Fruit fly (Drosophila melanogaster) whole organism, prepupa: ENCODE results near the gene CG13392.

Experiments used
- CG11902 ChIP-seq: fragments of 200-800 bp; sonication (Bioruptor generic); optimal IDR thresholded peaks from 3 replicates; lab custom pipeline; 2016; ENCODE audit warnings: missing biosample characterization, missing genetic modification characterization
- CG16779 ChIP-seq: fragments of 200-800 bp; sonication (Bioruptor generic); optimal IDR thresholded peaks from 3 replicates; lab custom pipeline; 2017; ENCODE audit warnings: missing biosample characterization, mild to moderate bottlenecking, missing genetic modification characterization
- CG8632 ChIP-seq: fragments of 200-800 bp; sonication (Bioruptor generic); optimal IDR thresholded peaks from 3 replicates; lab custom pipeline; 2016; ENCODE audit warnings: missing biosample characterization, missing genetic modification characterization
- Gug ChIP-seq: fragments of 200-800 bp; sonication (Bioruptor generic); IDR thresholded peaks from 2 replicates; pipeline ENCODE4 v1.3.6; 2022; ENCODE audit warnings: missing biosample characterization, missing genetic modification characterization
- Lpt ChIP-seq: fragments of 200-800 bp; sonication (Bioruptor generic); optimal IDR thresholded peaks from 3 replicates; lab custom pipeline; 2016; ENCODE audit warnings: missing biosample characterization, missing genetic modification characterization
- Smox ChIP-seq: fragments of 200-800 bp; sonication (Bioruptor generic); optimal IDR thresholded peaks from 3 replicates; lab custom pipeline; 2016; ENCODE audit warnings: missing biosample characterization, missing genetic modification characterization
- dac ChIP-seq: fragments of 200-800 bp; sonication (Bioruptor generic); optimal IDR thresholded peaks from 2 replicates; lab custom pipeline; 2017; ENCODE audit warnings: missing biosample characterization, mild to moderate bottlenecking, missing genetic modification characterization
- dsx ChIP-seq: fragments of 200-800 bp; optimal IDR thresholded peaks from 3 replicates; lab custom pipeline; 2019; ENCODE audit warnings: missing biosample characterization, mild to moderate bottlenecking, missing genetic modification characterization, moderate library complexity; ENCODE audit not compliant: poor library complexity, severe bottlenecking
- fd59A ChIP-seq: fragments of 200-800 bp; sonication (Bioruptor generic); optimal IDR thresholded peaks from 2 replicates; lab custom pipeline; 2017; ENCODE audit warnings: missing biosample characterization, mild to moderate bottlenecking, missing genetic modification characterization, missing genetic modification reagents
- ss ChIP-seq, 2 experiments: fragments of 200-800 bp; sonication (Bioruptor generic); optimal IDR thresholded peaks; 2 replicates in 1 of 2; 3 replicates in 1 of 2; lab custom pipeline; 2017 to 2018; ENCODE audit warnings: mild to moderate bottlenecking in 2 of 2, missing biosample characterization in 2 of 2, missing genetic modification characterization in 2 of 2, moderate library complexity in 1 of 2

- peak; percentile 93 for TF ChIP-seq dsx (GFP tag; lab: Kevin White, UChicago)
- TF ChIP-seq Gug = peak; percentile 92
- TF ChIP-seq CG11902 (GFP tag; lab: Kevin White, UChicago) = peak; percentile 86
- TF ChIP-seq CG8632 (GFP tag; lab: Kevin White, UChicago) = peak; percentile 93
- TF ChIP-seq Smox (GFP tag; lab: Kevin White, UChicago) = peak; percentile 92
- peak; percentile 86 for TF ChIP-seq Lpt (GFP tag; lab: Kevin White, UChicago)
- peak; percentile 57 for TF ChIP-seq dac (GFP tag; lab: Kevin White, UChicago)
- peak; percentile 61 for TF ChIP-seq CG16779 (tag; lab: Kevin White, UChicago)
- peak; percentile 78 for TF ChIP-seq fd59A (GFP tag; lab: Kevin White, UChicago)
- TF ChIP-seq ss (GFP tag; optimal IDR thresholded peaks at IDR 0.05; lab: Kevin White, UChicago) = peak; percentile 87 to 90
Measured at dm6 chr2L:8384108-8384601, 1.5 kb upstream of the CG13392 start, which contains the start of the genes Dad1 and CG13384.
